Worm (Caenorhabditis elegans) whole organism, mixed stage, embryonic: ENCODE data around the gene F46E10.18.

Source experiments
- M03D4.4 ChIP-seq: sonication (generic microtip); optimal IDR thresholded peaks from 2 replicates; lab custom pipeline; 2017; ENCODE audit warnings: mild to moderate bottlenecking, missing genetic modification characterization, missing compliant biosample characterization
- bed-3 ChIP-seq: fragments of 200-800 bp; sonication (Bioruptor generic); optimal IDR thresholded peaks from 3 replicates; lab custom pipeline; 2018; ENCODE audit warnings: mild to moderate bottlenecking, missing genetic modification characterization, moderate library complexity, missing compliant biosample characterization
- ceh-39 ChIP-seq: fragments of 150-350 bp; optimal IDR thresholded peaks from 2 replicates; lab custom pipeline; 2014; ENCODE audit warnings: missing biosample characterization, missing genetic modification characterization
- ceh-43 ChIP-seq: fragments of 200-800 bp; sonication (Bioruptor generic); optimal IDR thresholded peaks from 2 replicates; lab custom pipeline; 2018; ENCODE audit warnings: mild to moderate bottlenecking, missing genetic modification characterization, moderate library complexity, missing compliant biosample characterization
- ceh-83 ChIP-seq: fragments of 200-800 bp; sonication (Bioruptor generic); optimal IDR thresholded peaks from 2 replicates; lab custom pipeline; 2018; ENCODE audit warnings: mild to moderate bottlenecking, missing genetic modification characterization, missing compliant biosample characterization
- cnd-1 ChIP-seq: fragments of 200-800 bp; sonication (Bioruptor generic); optimal IDR thresholded peaks from 2 replicates; lab custom pipeline; 2018; ENCODE audit warnings: mild to moderate bottlenecking, missing genetic modification characterization, missing compliant biosample characterization
- drap-1 ChIP-seq: fragments of 200-800 bp; sonication (Bioruptor generic); optimal IDR thresholded peaks from 3 replicates; lab custom pipeline; 2018; ENCODE audit warnings: mild to moderate bottlenecking, missing genetic modification characterization, missing compliant biosample characterization
- elt-1 ChIP-seq: sonication (generic microtip); optimal IDR thresholded peaks from 2 replicates; lab custom pipeline; 2017; ENCODE audit warnings: missing genetic modification characterization, mild to moderate bottlenecking, missing compliant biosample characterization, antibody characterized with exemption, moderate library complexity, borderline replicate concordance; ENCODE audit not compliant: insufficient read depth
- elt-3 ChIP-seq: fragments of 150-350 bp; optimal IDR thresholded peaks from 2 replicates; lab custom pipeline; 2014; ENCODE audit warnings: missing biosample characterization, missing genetic modification characterization
- flh-1 ChIP-seq: fragments of 200-800 bp; sonication (Bioruptor generic); optimal IDR thresholded peaks from 2 replicates; lab custom pipeline; 2018; ENCODE audit warnings: mild to moderate bottlenecking, missing genetic modification characterization, moderate library complexity, missing compliant biosample characterization
- ham-2 ChIP-seq: fragments of 200-800 bp; sonication (Bioruptor generic); optimal IDR thresholded peaks from 2 replicates; lab custom pipeline; 2018; ENCODE audit warnings: mild to moderate bottlenecking, missing genetic modification characterization, missing compliant biosample characterization
- hlh-1 ChIP-seq: fragments of 150-350 bp; optimal IDR thresholded peaks from 2 replicates; lab custom pipeline; 2014; ENCODE audit warnings: missing biosample characterization, missing genetic modification reagents, missing genetic modification characterization
- lin-32 ChIP-seq: fragments of 200-800 bp; sonication (Bioruptor generic); optimal IDR thresholded peaks from 2 replicates; lab custom pipeline; 2018; ENCODE audit warnings: mild to moderate bottlenecking, missing genetic modification characterization, missing compliant biosample characterization
- lsy-2 ChIP-seq: fragments of 150-350 bp; optimal IDR thresholded peaks from 2 replicates; lab custom pipeline; 2014; ENCODE audit warnings: missing biosample characterization, missing genetic modification characterization
- mab-5 ChIP-seq: fragments of 150-350 bp; optimal IDR thresholded peaks from 2 replicates; lab custom pipeline; 2014; ENCODE audit warnings: missing biosample characterization, missing genetic modification characterization
- mls-2 ChIP-seq: sonication (generic microtip); optimal IDR thresholded peaks from 2 replicates; lab custom pipeline; 2016; ENCODE audit warnings: mild to moderate bottlenecking, missing genetic modification characterization, moderate library complexity, missing compliant biosample characterization
- nhr-2 ChIP-seq: fragments of 150-350 bp; optimal IDR thresholded peaks from 2 replicates; lab custom pipeline; 2014; ENCODE audit warnings: missing biosample characterization, missing genetic modification characterization
- nhr-237 ChIP-seq: fragments of 150-350 bp; optimal IDR thresholded peaks from 2 replicates; lab custom pipeline; 2014; ENCODE audit warnings: missing biosample characterization, missing genetic modification characterization
- nhr-28 ChIP-seq: fragments of 150-350 bp; optimal IDR thresholded peaks from 2 replicates; lab custom pipeline; 2014; ENCODE audit warnings: missing biosample characterization, missing genetic modification characterization
- nhr-76 ChIP-seq: sonication (generic microtip); optimal IDR thresholded peaks from 2 replicates; lab custom pipeline; 2017; ENCODE audit warnings: missing biosample characterization, missing genetic modification characterization
- pha-4 ChIP-seq: fragments of 150-350 bp; optimal IDR thresholded peaks from 2 replicates; lab custom pipeline; 2018; ENCODE audit warnings: missing biosample characterization, missing genetic modification reagents, missing genetic modification characterization
- sem-2 ChIP-seq: fragments of 200-800 bp; sonication (Bioruptor generic); optimal IDR thresholded peaks from 2 replicates; lab custom pipeline; 2018; ENCODE audit warnings: mild to moderate bottlenecking, missing genetic modification characterization, missing compliant biosample characterization
- snpc-4 ChIP-seq: fragments of 150-350 bp; optimal IDR thresholded peaks from 2 replicates; lab custom pipeline; 2014; ENCODE audit warnings: missing biosample characterization, missing genetic modification characterization
- sptf-1 ChIP-seq: sonication (generic microtip); optimal IDR thresholded peaks from 2 replicates; lab custom pipeline; 2017; ENCODE audit warnings: mild to moderate bottlenecking, missing genetic modification characterization, moderate library complexity, missing compliant biosample characterization
- tbx-8 ChIP-seq: fragments of 200-800 bp; sonication (Bioruptor generic); optimal IDR thresholded peaks from 2 replicates; lab custom pipeline; 2018; ENCODE audit warnings: mild to moderate bottlenecking, missing genetic modification characterization, moderate library complexity, missing compliant biosample characterization
- unc-120 ChIP-seq: sonication (generic microtip); optimal IDR thresholded peaks from 2 replicates; lab custom pipeline; 2017; ENCODE audit warnings: missing genetic modification characterization, missing compliant biosample characterization; ENCODE audit not compliant: poor library complexity, severe bottlenecking
- unc-62 ChIP-seq: fragments of 150-350 bp; optimal IDR thresholded peaks from 2 replicates; lab custom pipeline; 2014; ENCODE audit warnings: missing biosample characterization, missing genetic modification reagents, missing genetic modification characterization
- zip-8 ChIP-seq: fragments of 150-350 bp; optimal IDR thresholded peaks from 2 replicates; lab custom pipeline; 2014; ENCODE audit warnings: missing biosample characterization, missing genetic modification characterization

F46E10.18 gene

ce11 chrV:6548309-6548708 lies 27.5 kb downstream of the F46E10.18 start:
- no peak for TF ChIP-seq sptf-1 (tag; lab: Kevin White, UChicago)
- peak; percentile 9 for TF ChIP-seq zip-8 (tag; lab: Kevin White, UChicago)
- no peak for TF ChIP-seq unc-62 (GFP tag; lab: Kevin White, UChicago)

ce11 chrV:6549148-6549547 lies 28.3 kb downstream of the F46E10.18 start, which contains the start of gene K04A8.20:
Gene K04A8.20, plus strand, starts transcription at chrV:6549448.
- TF ChIP-seq tbx-8 (GFP tag; lab: Kevin White, UChicago) (no peak), ceh-83 (GFP tag; lab: Kevin White, UChicago) (no peak), flh-1 (GFP tag; lab: Kevin White, UChicago) (no peak), elt-1 (tag; lab: Kevin White, UChicago) (no peak), cnd-1 (tag; lab: Kevin White, UChicago) (no peak), sptf-1 (tag; lab: Kevin White, UChicago) (no peak), nhr-28 (tag; lab: Kevin White, UChicago) (no peak), unc-62 (GFP tag; lab: Kevin White, UChicago) (no peak), unc-120 (tag; lab: Kevin White, UChicago) (no peak), ceh-43 (GFP tag; lab: Kevin White, UChicago) (no peak), hlh-1 (tag; lab: Kevin White, UChicago) (no peak), nhr-76 (tag; lab: Kevin White, UChicago) (no peak), mls-2 (tag; lab: Kevin White, UChicago) (no peak)

ce11 chrV:6549871-6550270 lies 29.0 kb downstream of the F46E10.18 start, which contains the start of gene lipl-4:
Gene lipl-4, plus strand, starts transcription at chrV:6550171.
- TF ChIP-seq mab-5 (tag; lab: Kevin White, UChicago) (no peak), ceh-39 (tag; lab: Kevin White, UChicago) (no peak), ham-2 (GFP tag; lab: Kevin White, UChicago) (no peak), drap-1 (no peak), nhr-237 (tag; lab: Kevin White, UChicago) (no peak), unc-120 (tag; lab: Kevin White, UChicago) (no peak), cnd-1 (tag; lab: Kevin White, UChicago) (no peak), tbx-8 (GFP tag; lab: Kevin White, UChicago) (no peak), ceh-83 (GFP tag; lab: Kevin White, UChicago) (no peak), flh-1 (GFP tag; lab: Kevin White, UChicago) (no peak), sptf-1 (tag; lab: Kevin White, UChicago) (no peak), unc-62 (GFP tag; lab: Kevin White, UChicago) (no peak), ceh-43 (GFP tag; lab: Kevin White, UChicago) (no peak), snpc-4 (no peak), zip-8 (tag; lab: Kevin White, UChicago) (no peak), nhr-76 (tag; lab: Kevin White, UChicago) (no peak), nhr-28 (tag; lab: Kevin White, UChicago) (no peak)
- TF ChIP-seq, all 35 proteins: peak for 0

ce11 chrV:6551707-6552390 lies 31.0 kb downstream of the F46E10.18 start, which contains the start of gene twk-10:
Gene twk-10, plus strand, starts transcription at chrV:6552340.
- TF ChIP-seq sem-2 (GFP tag; lab: Kevin White, UChicago) (peak; percentile 19), tbx-8 (GFP tag; lab: Kevin White, UChicago) (no peak), M03D4.4 (tag; lab: Kevin White, UChicago) (peak; percentile 17), drap-1 (no peak), nhr-237 (tag; lab: Kevin White, UChicago) (no peak), pha-4 (tag; lab: Kevin White, UChicago) (no peak), mab-5 (tag; lab: Kevin White, UChicago) (no peak), cnd-1 (tag; lab: Kevin White, UChicago) (peak; percentile 35), ceh-83 (GFP tag; lab: Kevin White, UChicago) (peak; percentile 48), elt-3 (no peak), ceh-39 (tag; lab: Kevin White, UChicago) (no peak)

- no peak for TF ChIP-seq hlh-1 (tag; lab: Kevin White, UChicago)
- TF ChIP-seq lin-32 (GFP tag; lab: Kevin White, UChicago), result no peak
- no peak for TF ChIP-seq lsy-2
- no peak for TF ChIP-seq bed-3
- no peak for TF ChIP-seq ceh-39 (tag; lab: Kevin White, UChicago)
- TF ChIP-seq elt-3, result no peak
- no peak for TF ChIP-seq nhr-2
- TF ChIP-seq sem-2 (GFP tag; lab: Kevin White, UChicago), result no peak
- TF ChIP-seq unc-62 (GFP tag; lab: Kevin White, UChicago), result no peak
- TF ChIP-seq M03D4.4 (tag; lab: Kevin White, UChicago), result no peak
- no peak for TF ChIP-seq mls-2 (tag; lab: Kevin White, UChicago)
Observed at ce11 chrV:6554308-6554707, 33.5 kb downstream of the F46E10.18 start, which contains the start of gene K04A8.19. Gene K04A8.19, minus strand, starts transcription at chrV:6554408.
